Fruit fly (Drosophila melanogaster) whole organism, embryonic: ENCODE data around the gene IRSp53.
A peak's percentile ranks its signal among the peaks of the same experiment; 100 is the strongest.

Experiments
- Bteb2 ChIP-seq: fragments of 200-800 bp; sonication (Bioruptor generic); optimal IDR thresholded peaks from 2 replicates; lab custom pipeline; 2016; ENCODE audit warnings: missing biosample characterization, missing genetic modification characterization
- CG10565 ChIP-seq: fragments of 200-800 bp; sonication (Bioruptor generic); optimal IDR thresholded peaks from 3 replicates; lab custom pipeline; 2016; ENCODE audit warnings: missing biosample characterization, mild to moderate bottlenecking, missing genetic modification characterization
- CG11695 ChIP-seq: fragments of 200-800 bp; sonication (Bioruptor generic); IDR thresholded peaks from 3 replicates; pipeline ENCODE4 v1.3.6; 2022; ENCODE audit warnings: missing biosample characterization, missing genetic modification characterization
- CG12942 ChIP-seq: fragments of 200-800 bp; sonication (Bioruptor generic); optimal IDR thresholded peaks from 3 replicates; lab custom pipeline; 2016; ENCODE audit warnings: missing biosample characterization, missing genetic modification characterization
- CG13424 ChIP-seq: fragments of 200-800 bp; sonication (Bioruptor generic); optimal IDR thresholded peaks from 2 replicates; lab custom pipeline; 2019; ENCODE audit warnings: missing biosample characterization, mild to moderate bottlenecking, missing genetic modification characterization, moderate library complexity
- CG14014 ChIP-seq: fragments of 200-800 bp; sonication (Bioruptor generic); IDR thresholded peaks from 2 replicates; pipeline ENCODE4 v1.3.6; 2022; ENCODE audit warnings: missing biosample characterization, missing genetic modification characterization
- CG15514 ChIP-seq: fragments of 200-800 bp; sonication (Bioruptor generic); optimal IDR thresholded peaks from 3 replicates; lab custom pipeline; 2017; ENCODE audit warnings: missing biosample characterization, missing genetic modification characterization, mild to moderate bottlenecking, moderate library complexity, missing genetic modification reagents
- CG1602 ChIP-seq: fragments of 200-800 bp; sonication (Bioruptor generic); optimal IDR thresholded peaks from 3 replicates; lab custom pipeline; 2016; ENCODE audit warnings: missing biosample characterization, missing genetic modification characterization
- CG16813 ChIP-seq: fragments of 200-800 bp; sonication (Bioruptor generic); IDR thresholded peaks from 3 replicates; pipeline ENCODE4 v1.3.6; 2022; ENCODE audit warnings: missing biosample characterization, missing genetic modification characterization; ENCODE audit not compliant: partially characterized antibody
- CG17186 ChIP-seq: fragments of 200-800 bp; sonication (Bioruptor generic); optimal IDR thresholded peaks from 3 replicates; lab custom pipeline; 2017; ENCODE audit warnings: missing biosample characterization, missing genetic modification reagents, missing genetic modification characterization
- CG18011 ChIP-seq: fragments of 200-800 bp; sonication (Bioruptor generic); optimal IDR thresholded peaks from 2 replicates; lab custom pipeline; 2017; ENCODE audit warnings: missing biosample characterization, missing genetic modification characterization, mild to moderate bottlenecking, moderate library complexity, missing genotype
- CG2116 ChIP-seq: fragments of 200-800 bp; sonication (Bioruptor generic); optimal IDR thresholded peaks from 3 replicates; lab custom pipeline; 2018; ENCODE audit warnings: missing biosample characterization, mild to moderate bottlenecking, missing genetic modification characterization
- CG2199 ChIP-seq: fragments of 200-800 bp; sonication (Bioruptor generic); IDR thresholded peaks from 3 replicates; pipeline ENCODE4 v1.3.6; 2022; ENCODE audit warnings: missing biosample characterization, missing genetic modification characterization
- CG30020 ChIP-seq: fragments of 200-800 bp; optimal IDR thresholded peaks from 2 replicates; lab custom pipeline; 2019; ENCODE audit warnings: missing biosample characterization, mild to moderate bottlenecking, missing genetic modification characterization, moderate library complexity
- CG31224 ChIP-seq: fragments of 200-800 bp; sonication (Bioruptor generic); IDR thresholded peaks from 2 replicates; pipeline ENCODE4 v1.3.6; 2022; ENCODE audit warnings: missing biosample characterization, missing genetic modification characterization
- CG33213 ChIP-seq: fragments of 200-800 bp; sonication (Bioruptor generic); optimal IDR thresholded peaks from 3 replicates; lab custom pipeline; 2016; ENCODE audit warnings: missing biosample characterization, missing genetic modification characterization
- CG34224 ChIP-seq: fragments of 200-800 bp; sonication (Bioruptor generic); IDR thresholded peaks from 3 replicates; pipeline ENCODE4 v1.3.6; 2022; ENCODE audit warnings: missing biosample characterization, missing genetic modification characterization; ENCODE audit not compliant: partially characterized antibody
- CG34376 ChIP-seq: fragments of 200-800 bp; sonication (Bioruptor generic); optimal IDR thresholded peaks from 2 replicates; lab custom pipeline; 2018; ENCODE audit warnings: missing biosample characterization, mild to moderate bottlenecking, missing genetic modification characterization
- CG9797 ChIP-seq: fragments of 200-800 bp; sonication (Bioruptor generic); optimal IDR thresholded peaks from 3 replicates; lab custom pipeline; 2018; ENCODE audit warnings: missing biosample characterization, mild to moderate bottlenecking, missing genetic modification characterization
- Doc3 ChIP-seq: fragments of 200-800 bp; sonication (Bioruptor generic); IDR thresholded peaks from 3 replicates; pipeline ENCODE4 v1.3.6; 2022; ENCODE audit warnings: missing biosample characterization, missing genetic modification characterization; ENCODE audit not compliant: partially characterized antibody
- E2f1 ChIP-seq: fragments of 200-800 bp; sonication (Bioruptor generic); IDR thresholded peaks from 2 replicates; pipeline ENCODE4 v1.3.6; 2022; ENCODE audit warnings: missing biosample characterization, missing genetic modification characterization
- Elba2 ChIP-seq: fragments of 200-800 bp; sonication (Bioruptor generic); optimal IDR thresholded peaks from 3 replicates; lab custom pipeline; 2016; ENCODE audit warnings: missing biosample characterization, missing genetic modification characterization
- Ets65A ChIP-seq: fragments of 200-800 bp; sonication (Bioruptor generic); peaks from one replicate; lab custom pipeline; 2016; ENCODE audit warnings: missing biosample characterization, missing genetic modification characterization
- HLH3B ChIP-seq: fragments of 200-800 bp; sonication (Bioruptor generic); IDR thresholded peaks from 2 replicates; pipeline ENCODE4 v1.3.6; 2022; ENCODE audit warnings: missing biosample characterization, missing genetic modification characterization
- HLHmδ ChIP-seq: fragments of 200-800 bp; sonication (Bioruptor generic); optimal IDR thresholded peaks from 2 replicates; lab custom pipeline; 2018; ENCODE audit warnings: missing biosample characterization, mild to moderate bottlenecking, missing genetic modification characterization, moderate library complexity
- Hand ChIP-seq: fragments of 200-800 bp; sonication (Bioruptor generic); optimal IDR thresholded peaks from 2 replicates; lab custom pipeline; 2017; ENCODE audit warnings: mild to moderate bottlenecking, missing biosample characterization, missing genetic modification reagents, missing genetic modification characterization
- Mad ChIP-seq: fragments of 200-800 bp; sonication (Bioruptor generic); optimal IDR thresholded peaks from 2 replicates; lab custom pipeline; 2016; ENCODE audit warnings: missing biosample characterization, missing genetic modification characterization
- Med ChIP-seq: fragments of 200-800 bp; sonication (Bioruptor generic); peaks from one replicate; lab custom pipeline; 2016; ENCODE audit warnings: missing biosample characterization, missing genetic modification characterization, mild to moderate bottlenecking, inconsistent platforms, moderate library complexity
- NC2α ChIP-seq: fragments of 200-800 bp; sonication (Bioruptor generic); optimal IDR thresholded peaks from 2 replicates; lab custom pipeline; 2016; ENCODE audit warnings: missing biosample characterization, missing genetic modification characterization
- Pdp1 ChIP-seq, 2 experiments: fragments of 200-800 bp; sonication (Bioruptor generic); optimal IDR thresholded peaks; 3 replicates each; lab custom pipeline; 2016; ENCODE audit warnings: missing biosample characterization in 2 of 2, missing genetic modification characterization in 2 of 2, mild to moderate bottlenecking in 1 of 2, moderate library complexity in 1 of 2
- Sin3A ChIP-seq: fragments of >200 bp; optimal IDR thresholded peaks from 2 replicates; lab custom pipeline; 2018
- TFAM ChIP-seq: fragments of 200-800 bp; sonication (Bioruptor generic); optimal IDR thresholded peaks from 2 replicates; lab custom pipeline; 2017; ENCODE audit warnings: missing biosample characterization, missing genetic modification characterization, inconsistent platforms
- Usf ChIP-seq: fragments of 200-800 bp; sonication (Bioruptor generic); optimal IDR thresholded peaks from 2 replicates; lab custom pipeline; 2017; ENCODE audit warnings: missing genotype, missing biosample characterization, missing genetic modification characterization
- chif ChIP-seq, 2 experiments: fragments of 200-800 bp; sonication (Bioruptor generic); optimal IDR thresholded peaks; 3 replicates each; lab custom pipeline; 2016; ENCODE audit warnings: missing biosample characterization in 2 of 2, missing genetic modification characterization in 2 of 2
- chm ChIP-seq: fragments of 200-800 bp; sonication (Bioruptor generic); IDR thresholded peaks from 2 replicates; pipeline ENCODE4 v1.3.6; 2022; ENCODE audit warnings: missing biosample characterization, missing genetic modification characterization
- corto ChIP-seq: fragments of 200-800 bp; sonication (Bioruptor generic); optimal IDR thresholded peaks from 2 replicates; lab custom pipeline; 2016; ENCODE audit warnings: missing biosample characterization, mild to moderate bottlenecking, missing genetic modification characterization, moderate library complexity
- dimm ChIP-seq: fragments of 200-800 bp; sonication (Bioruptor generic); IDR thresholded peaks from 2 replicates; pipeline ENCODE4 v1.3.6; 2022; ENCODE audit warnings: missing biosample characterization, missing genetic modification characterization
- emc ChIP-seq: fragments of 200-800 bp; sonication (Bioruptor generic); optimal IDR thresholded peaks from 2 replicates; lab custom pipeline; 2016; ENCODE audit warnings: missing biosample characterization, missing genetic modification characterization
- en ChIP-seq: fragments of 200-800 bp; sonication (Bioruptor generic); optimal IDR thresholded peaks from 2 replicates; lab custom pipeline; 2016; ENCODE audit warnings: missing biosample characterization, missing genetic modification characterization
- exex ChIP-seq: fragments of 200-800 bp; sonication (Bioruptor generic); optimal IDR thresholded peaks from 4 replicates; lab custom pipeline; 2018; ENCODE audit warnings: missing biosample characterization, mild to moderate bottlenecking, missing genetic modification characterization, moderate library complexity
- ftz-f1 ChIP-seq: fragments of 200-800 bp; sonication (Bioruptor generic); optimal IDR thresholded peaks from 2 replicates; lab custom pipeline; 2016; ENCODE audit warnings: missing biosample characterization, missing genetic modification characterization
- gem ChIP-seq: fragments of 200-800 bp; sonication (Bioruptor generic); optimal IDR thresholded peaks from 2 replicates; lab custom pipeline; 2019; ENCODE audit warnings: missing biosample characterization, mild to moderate bottlenecking, missing genetic modification characterization, moderate library complexity
- hkb ChIP-seq, 2 experiments: fragments of 200-800 bp in 1 of 2; fragments of >200 bp in 1 of 2; sonication (Bioruptor generic) in 1 of 2; IDR thresholded peaks in 1 of 2; optimal IDR thresholded peaks in 1 of 2; 2 replicates each; pipeline versions ENCODE4 v1.3.6 to Lab custom; 2017 to 2022; ENCODE audit warnings: missing biosample characterization in 1 of 2, missing genetic modification characterization in 1 of 2
- nau ChIP-seq: fragments of 200-800 bp; sonication (Bioruptor generic); optimal IDR thresholded peaks from 3 replicates; lab custom pipeline; 2017; ENCODE audit warnings: missing biosample characterization, mild to moderate bottlenecking, missing genetic modification characterization, missing genetic modification reagents
- phol ChIP-seq: fragments of 200-800 bp; sonication (Bioruptor generic); optimal IDR thresholded peaks from 3 replicates; lab custom pipeline; 2018; ENCODE audit warnings: missing biosample characterization, mild to moderate bottlenecking, missing genetic modification characterization, moderate library complexity
- psq ChIP-seq: fragments of 200-800 bp; sonication (Bioruptor generic); optimal IDR thresholded peaks from 2 replicates; lab custom pipeline; 2017; ENCODE audit warnings: missing biosample characterization, missing genetic modification characterization
- repo ChIP-seq: fragments of 200-800 bp; sonication (Bioruptor generic); optimal IDR thresholded peaks from 2 replicates; lab custom pipeline; 2016; ENCODE audit warnings: missing biosample characterization, missing genetic modification characterization
- rib ChIP-seq: fragments of 200-800 bp; sonication (Bioruptor generic); IDR thresholded peaks from 2 replicates; pipeline ENCODE4 v1.3.6; 2022; ENCODE audit warnings: missing biosample characterization, missing genetic modification characterization
- sens-2 ChIP-seq: fragments of 200-800 bp; sonication (Bioruptor generic); IDR thresholded peaks from 2 replicates; pipeline ENCODE4 v1.3.6; 2022; ENCODE audit warnings: missing biosample characterization, missing genetic modification characterization
- sna ChIP-seq: fragments of 200-800 bp; sonication (Bioruptor generic); IDR thresholded peaks from 2 replicates; pipeline ENCODE4 v1.3.6; 2022; ENCODE audit warnings: missing biosample characterization, missing genetic modification characterization; ENCODE audit not compliant: partially characterized antibody
- wor ChIP-seq: fragments of 200-800 bp; sonication (Bioruptor generic); IDR thresholded peaks from 2 replicates; pipeline ENCODE4 v1.3.6; 2022; ENCODE audit warnings: missing biosample characterization, missing genetic modification characterization

Gene IRSp53

dm6 chr3L:11210517-11210916 is 74.7 kb downstream of the IRSp53 start, which contains the start of the genes Ube3a and CG7600 (continued):
- TF ChIP-seq Ets65A (peak; percentile 26), Elba2 (GFP tag; lab: Kevin White, UChicago) (peak; percentile 60), Hand (GFP tag; lab: Kevin White, UChicago) (peak; percentile 28), sna (GFP tag; lab: Robert Waterston, UW) (peak; percentile 100), repo (GFP tag; lab: Kevin White, UChicago) (no peak), CG34224 (GFP tag; lab: Robert Waterston, UW) (peak; percentile 100), rib (no peak), exex (peak; percentile 65), E2f1 (no peak; the same call in 1 of the 2 replicates), en (GFP tag; lab: Kevin White, UChicago) (no peak), Doc3 (GFP tag; lab: Robert Waterston, UW) (peak; percentile 99), CG11695 (GFP tag; lab: Robert Waterston, UW) (no peak), CG34376 (GFP tag; lab: Kevin White, UChicago) (peak; percentile 73), TFAM (no peak), CG14014 (GFP tag; lab: Robert Waterston, UW) (no peak), CG10565 (GFP tag; lab: Kevin White, UChicago) (no peak), CG18011 (GFP tag; lab: Kevin White, UChicago) (no peak), nau (peak; percentile 40), CG17186 (GFP tag; lab: Kevin White, UChicago) (peak; percentile 74), CG31224 (GFP tag; lab: Robert Waterston, UW) (no peak), dimm (no peak), gem (tag; lab: Kevin White, UChicago) (peak; percentile 20), Sin3A (peak; percentile 71), Med (peak; percentile 94), chif (GFP tag; optimal IDR thresholded peaks at IDR 0.05; lab: Kevin White, UChicago) (peak; percentile 24 to 27), hkb (optimal IDR thresholded peaks at IDR 0.05; lab: Kevin White, UChicago) (no peak), hkb (GFP tag; IDR thresholded peaks at IDR 0.05; lab: Robert Waterston, UW) (peak; percentile 34; the same call in 1 of the 2 replicates), CG16813 (GFP tag; lab: Robert Waterston, UW) (peak; percentile 99), CG12942 (no peak), Mad (no peak), Bteb2 (GFP tag; lab: Kevin White, UChicago) (peak; percentile 54), CG13424 (peak; percentile 18), HLHmδ (no peak), CG33213 (GFP tag; lab: Kevin White, UChicago) (peak; percentile 31), corto (no peak), psq (GFP tag; lab: Kevin White, UChicago) (no peak), CG15514 (GFP tag; lab: Kevin White, UChicago) (peak; percentile 95), ftz-f1 (GFP tag; lab: Kevin White, UChicago) (peak; percentile 33), Pdp1 (GFP tag; optimal IDR thresholded peaks at IDR 0.05; lab: Kevin White, UChicago) (peak in 1 of 2 experiments; percentile 83), sens-2 (GFP tag; lab: Robert Waterston, UW) (no peak), NC2α (GFP tag; lab: Kevin White, UChicago) (no peak), wor (GFP tag; lab: Robert Waterston, UW) (no peak), Usf (GFP tag; lab: Kevin White, UChicago) (no peak), CG1602 (GFP tag; lab: Kevin White, UChicago) (peak; percentile 6), phol (peak; percentile 53), CG2116 (peak; percentile 94), HLH3B (GFP tag; lab: Robert Waterston, UW) (no peak), CG30020 (tag; lab: Kevin White, UChicago) (peak; percentile 56), chm (GFP tag; lab: Robert Waterston, UW) (peak; percentile 51), emc (GFP tag; lab: Kevin White, UChicago) (no peak), CG2199 (GFP tag; lab: Robert Waterston, UW) (no peak), CG9797 (GFP tag; lab: Kevin White, UChicago) (peak; percentile 71)
